Worm (Caenorhabditis elegans) whole organism, L2 larva: ENCODE data around the gene ccg-1.

Source experiments
- C34F6.9 ChIP-seq: fragments of 150-350 bp; optimal IDR thresholded peaks from 2 replicates; lab custom pipeline; 2014; ENCODE audit warnings: missing biosample characterization, missing genetic modification characterization
- F13H6.1 ChIP-seq: sonication (generic microtip); optimal IDR thresholded peaks from 2 replicates; lab custom pipeline; 2016; ENCODE audit warnings: missing genetic modification characterization, missing compliant biosample characterization
- R02D3.7 ChIP-seq: fragments of 150-350 bp; optimal IDR thresholded peaks from 2 replicates; lab custom pipeline; 2014; ENCODE audit warnings: missing biosample characterization, missing genetic modification characterization
- Y55F3AM.14 ChIP-seq: fragments of 200-800 bp; sonication (Bioruptor generic); optimal IDR thresholded peaks from 2 replicates; lab custom pipeline; 2018; ENCODE audit warnings: mild to moderate bottlenecking, missing genetic modification characterization, missing compliant biosample characterization
- aly-2 ChIP-seq: fragments of 150-350 bp; optimal IDR thresholded peaks from 2 replicates; lab custom pipeline; 2014; ENCODE audit warnings: missing biosample characterization, missing genetic modification characterization
- ama-1 ChIP-seq: fragments of 150-350 bp; optimal IDR thresholded peaks from 2 replicates; lab custom pipeline; 2018; ENCODE audit warnings: inconsistent platforms
- blmp-1 ChIP-seq: sonication (generic microtip); optimal IDR thresholded peaks from 2 replicates; lab custom pipeline; 2017; ENCODE audit warnings: missing genetic modification characterization, mild to moderate bottlenecking, missing compliant biosample characterization, antibody characterized with exemption, moderate library complexity; ENCODE audit not compliant: insufficient read depth
- dmd-4 ChIP-seq: sonication (generic microtip); optimal IDR thresholded peaks from 2 replicates; lab custom pipeline; 2017; ENCODE audit warnings: missing biosample characterization, missing genetic modification characterization
- egl-27 ChIP-seq: sonication (generic microtip); optimal IDR thresholded peaks from 3 replicates; lab custom pipeline; 2017; ENCODE audit warnings: missing biosample characterization, missing genetic modification reagents, missing genetic modification characterization
- elt-1 ChIP-seq: fragments of 150-350 bp; optimal IDR thresholded peaks from 2 replicates; lab custom pipeline; 2014; ENCODE audit warnings: missing biosample characterization, missing genetic modification characterization
- elt-3 ChIP-seq: sonication (generic microtip); optimal IDR thresholded peaks from 2 replicates; lab custom pipeline; 2017; ENCODE audit warnings: missing biosample characterization, missing genetic modification characterization
- fos-1 ChIP-seq: fragments of 150-350 bp; optimal IDR thresholded peaks from 2 replicates; lab custom pipeline; 2014; ENCODE audit warnings: missing biosample characterization, missing genetic modification characterization
- gmeb-1 ChIP-seq: fragments of 150-350 bp; optimal IDR thresholded peaks from 2 replicates; lab custom pipeline; 2014; ENCODE audit warnings: missing biosample characterization, missing genetic modification characterization
- lin-13 ChIP-seq: fragments of 150-350 bp; optimal IDR thresholded peaks from 2 replicates; lab custom pipeline; 2014; ENCODE audit warnings: missing biosample characterization, missing genetic modification reagents, missing genetic modification characterization
- lin-39 ChIP-seq: fragments of 150-350 bp; optimal IDR thresholded peaks from 2 replicates; lab custom pipeline; 2014; ENCODE audit warnings: missing biosample characterization, missing genetic modification reagents, missing genetic modification characterization
- lsy-2 ChIP-seq, 2 experiments: fragments of 150-350 bp in 1 of 2; sonication (generic microtip) in 1 of 2; optimal IDR thresholded peaks; 2 replicates each; lab custom pipeline; 2014 to 2017; ENCODE audit warnings: missing biosample characterization in 2 of 2, missing genetic modification characterization in 2 of 2
- mbf-1 ChIP-seq: sonication (generic microtip); optimal IDR thresholded peaks from 2 replicates; lab custom pipeline; 2017; ENCODE audit warnings: missing biosample characterization, missing genetic modification characterization
- mdl-1 ChIP-seq, 2 experiments: fragments of 150-350 bp in 1 of 2; sonication (generic microtip) in 1 of 2; optimal IDR thresholded peaks; 2 replicates each; lab custom pipeline; 2017; ENCODE audit warnings: missing biosample characterization in 2 of 2, missing genetic modification characterization in 2 of 2
- nhr-11 ChIP-seq: fragments of 150-350 bp; optimal IDR thresholded peaks from 2 replicates; lab custom pipeline; 2014; ENCODE audit warnings: missing biosample characterization, missing genetic modification characterization
- nhr-12 ChIP-seq: fragments of 150-350 bp; optimal IDR thresholded peaks from 2 replicates; lab custom pipeline; 2014; ENCODE audit warnings: missing biosample characterization, missing genetic modification characterization
- nhr-129 ChIP-seq: fragments of 150-350 bp; optimal IDR thresholded peaks from 2 replicates; lab custom pipeline; 2014; ENCODE audit warnings: missing biosample characterization, missing genetic modification characterization
- nhr-21 ChIP-seq: fragments of 150-350 bp; optimal IDR thresholded peaks from 2 replicates; lab custom pipeline; 2014; ENCODE audit warnings: missing biosample characterization, missing genetic modification characterization
- nhr-23 ChIP-seq: fragments of 150-350 bp; optimal IDR thresholded peaks from 2 replicates; lab custom pipeline; 2014; ENCODE audit warnings: missing biosample characterization, missing genetic modification reagents, missing genetic modification characterization
- nhr-237 ChIP-seq: fragments of 150-350 bp; optimal IDR thresholded peaks from 2 replicates; lab custom pipeline; 2014; ENCODE audit warnings: missing biosample characterization, missing genetic modification characterization
- sem-4 ChIP-seq: fragments of 150-350 bp; optimal IDR thresholded peaks from 2 replicates; lab custom pipeline; 2014; ENCODE audit warnings: missing biosample characterization, missing genetic modification reagents, missing genetic modification characterization
- skn-1 ChIP-seq: sonication (generic microtip); optimal IDR thresholded peaks from 2 replicates; lab custom pipeline; 2017; ENCODE audit warnings: missing biosample characterization, missing genetic modification characterization
- sma-3 ChIP-seq: sonication (generic microtip); optimal IDR thresholded peaks from 2 replicates; lab custom pipeline; 2016; ENCODE audit warnings: missing genetic modification reagents, missing genetic modification characterization, missing compliant biosample characterization
- sma-9 ChIP-seq, 2 experiments: fragments of 150-350 bp in 1 of 2; sonication (generic microtip) in 1 of 2; optimal IDR thresholded peaks; 2 replicates each; lab custom pipeline; 2014 to 2016; ENCODE audit warnings: missing genetic modification characterization in 2 of 2, mild to moderate bottlenecking in 1 of 2, missing biosample characterization in 1 of 2, missing compliant biosample characterization in 1 of 2, missing genetic modification reagents in 1 of 2, moderate library complexity in 1 of 2
- snpc-4 ChIP-seq: fragments of 150-350 bp; optimal IDR thresholded peaks from 2 replicates; lab custom pipeline; 2014; ENCODE audit warnings: missing biosample characterization, missing genetic modification characterization
- unc-39 ChIP-seq: fragments of 150-350 bp; optimal IDR thresholded peaks from 2 replicates; lab custom pipeline; 2014; ENCODE audit warnings: missing biosample characterization, missing genetic modification characterization
- unc-55 ChIP-seq: fragments of 150-350 bp; sonication (generic microtip); optimal IDR thresholded peaks from 3 replicates; lab custom pipeline; 2014; ENCODE audit warnings: missing biosample characterization, missing genetic modification reagents, missing genetic modification characterization
- unc-62 ChIP-seq: fragments of 150-350 bp; optimal IDR thresholded peaks from 2 replicates; lab custom pipeline; 2014; ENCODE audit warnings: missing biosample characterization, missing genetic modification reagents, missing genetic modification characterization
- zag-1 ChIP-seq: fragments of 150-350 bp; optimal IDR thresholded peaks from 2 replicates; lab custom pipeline; 2014; ENCODE audit warnings: missing biosample characterization, missing genetic modification characterization
- ztf-1 ChIP-seq: fragments of 200-800 bp; sonication (Bioruptor generic); conservative IDR thresholded peaks from 2 replicates; pipeline ENCODE4 v1.3.6; 2022; ENCODE audit warnings: missing genetic modification characterization, missing compliant biosample characterization

Gene ccg-1

ce11 chrIV:15291162-15291561 lies 15.6 kb upstream of the ccg-1 start, which contains the start of gene pqn-90:
pqn-90 (minus strand) TSS chrIV:15291262.
- TF ChIP-seq nhr-12 (tag; lab: Kevin White, UChicago) (no peak), aly-2 (tag; lab: Kevin White, UChicago) (no peak), snpc-4 (tag; lab: Kevin White, UChicago) (no peak), nhr-23 (tag; lab: Kevin White, UChicago) (no peak), nhr-11 (tag; lab: Kevin White, UChicago) (no peak), blmp-1 (tag; lab: Kevin White, UChicago) (no peak), zag-1 (tag; lab: Kevin White, UChicago) (no peak), unc-55 (GFP tag; lab: Kevin White, UChicago) (no peak), ama-1 (lab: Kevin White, UChicago) (no peak), lin-39 (no peak), sma-9 (GFP tag; optimal IDR thresholded peaks at IDR 0.05; lab: Kevin White, UChicago) (no peak), sma-9 (tag; optimal IDR thresholded peaks at IDR 0.05; lab: Kevin White, UChicago) (no peak), Y55F3AM.14 (no peak), sma-3 (no peak)

ce11 chrIV:15289508-15289907 lies 13.9 kb upstream of the ccg-1 start:
- TF ChIP-seq ama-1 (lab: Kevin White, UChicago) (no peak), Y55F3AM.14 (no peak), lin-13 (GFP tag; lab: Kevin White, UChicago) (peak; percentile 6), C34F6.9 (no peak), gmeb-1 (tag; lab: Kevin White, UChicago) (peak; percentile 3), nhr-237 (tag; lab: Kevin White, UChicago) (no peak), mdl-1 (tag; optimal IDR thresholded peaks at IDR 0.05; lab: Kevin White, UChicago) (no peak), fos-1 (tag; lab: Kevin White, UChicago) (no peak), nhr-21 (no peak), ztf-1 (GFP tag; lab: Robert Waterston, UW) (no peak), zag-1 (tag; lab: Kevin White, UChicago) (no peak), F13H6.1 (tag; lab: Kevin White, UChicago) (peak; percentile 13)

ce11 chrIV:15283617-15284016 lies 8.0 kb upstream of the ccg-1 start:
- TF ChIP-seq zag-1 (tag; lab: Kevin White, UChicago) (no peak), C34F6.9 (no peak), dmd-4 (tag; lab: Kevin White, UChicago) (no peak), mdl-1 (tag; optimal IDR thresholded peaks at IDR 0.05; lab: Kevin White, UChicago) (no peak), gmeb-1 (tag; lab: Kevin White, UChicago) (no peak), sma-3 (no peak), ama-1 (lab: Kevin White, UChicago) (no peak), nhr-12 (tag; lab: Kevin White, UChicago) (no peak), nhr-129 (tag; lab: Kevin White, UChicago) (no peak), lin-39 (no peak), mbf-1 (tag; lab: Kevin White, UChicago) (no peak), fos-1 (tag; lab: Kevin White, UChicago) (no peak), unc-62 (GFP tag; lab: Kevin White, UChicago) (no peak), sem-4 (no peak), egl-27 (tag; lab: Kevin White, UChicago) (no peak), elt-3 (no peak)
- TF ChIP-seq, all 48 proteins: peak for 0

ce11 chrIV:15280219-15280618 lies 4.6 kb upstream of the ccg-1 start:
- TF ChIP-seq ztf-1 (GFP tag; lab: Robert Waterston, UW), result no peak
- TF ChIP-seq unc-39 (tag; lab: Kevin White, UChicago), result no peak
- TF ChIP-seq dmd-4 (tag; lab: Kevin White, UChicago), result no peak
- no peak for TF ChIP-seq nhr-23 (tag; lab: Kevin White, UChicago)
- TF ChIP-seq mbf-1 (tag; lab: Kevin White, UChicago), result no peak
- no peak for TF ChIP-seq zag-1 (tag; lab: Kevin White, UChicago)
- no peak for TF ChIP-seq elt-3
- no peak for TF ChIP-seq F13H6.1 (tag; lab: Kevin White, UChicago)
- TF ChIP-seq ama-1 (lab: Kevin White, UChicago), result no peak
- no peak for TF ChIP-seq R02D3.7 (tag; lab: Kevin White, UChicago)
- TF ChIP-seq skn-1, result no peak
- TF ChIP-seq lsy-2 (tag; optimal IDR thresholded peaks at IDR 0.05; lab: Kevin White, UChicago), result no peak
- TF ChIP-seq elt-1, result no peak
- no peak for TF ChIP-seq egl-27 (tag; lab: Kevin White, UChicago)
- TF ChIP-seq C34F6.9, result no peak
